Worm (Caenorhabditis elegans) whole organism, young adult: Measurements from ENCODE around the gene cpb-2.

ENCODE experiments used
- B0035.1 ChIP-seq: sonication (generic microtip); optimal IDR thresholded peaks from 2 replicates; lab custom pipeline; 2016; ENCODE audit warnings: missing genetic modification characterization, mild to moderate bottlenecking, missing compliant biosample characterization, missing genotype, missing genetic modification reagents
- C17E4.6 ChIP-seq: fragments of 200-800 bp; sonication (Bioruptor generic); IDR thresholded peaks from 2 replicates; pipeline ENCODE4 v1.3.6; 2022; ENCODE audit warnings: missing genetic modification reagents, missing genetic modification characterization, missing compliant biosample characterization
- F23B12.7 ChIP-seq: sonication (generic microtip); optimal IDR thresholded peaks from 2 replicates; lab custom pipeline; 2017; ENCODE audit warnings: missing genetic modification characterization, mild to moderate bottlenecking, missing compliant biosample characterization, antibody characterized with exemption, moderate library complexity; ENCODE audit not compliant: insufficient read depth
- Y53F4B.3 ChIP-seq: fragments of 200-800 bp; sonication (Bioruptor generic); IDR thresholded peaks from 2 replicates; pipeline ENCODE4 v1.3.6; 2022; ENCODE audit warnings: missing genetic modification reagents, missing genetic modification characterization, missing compliant biosample characterization
- Y56A3A.18 ChIP-seq: fragments of 200-800 bp; sonication (Bioruptor generic); IDR thresholded peaks from 2 replicates; pipeline ENCODE4 v1.3.6; 2022; ENCODE audit warnings: missing genetic modification reagents, missing genetic modification characterization, missing compliant biosample characterization
- Y95B8A.8 ChIP-seq: fragments of 200-800 bp; sonication (Bioruptor generic); IDR thresholded peaks from 2 replicates; pipeline ENCODE4 v1.3.6; 2022; ENCODE audit warnings: missing genetic modification reagents, missing genetic modification characterization, missing compliant biosample characterization
- akir-1 ChIP-seq: fragments of 200-800 bp; sonication (Bioruptor generic); optimal IDR thresholded peaks from 2 replicates; lab custom pipeline; 2018; ENCODE audit warnings: mild to moderate bottlenecking, missing genetic modification characterization, moderate library complexity, missing compliant biosample characterization
- ama-1 ChIP-seq, 3 experiments: fragments of 150-350 bp in 1 of 3; sonication (generic microtip) in 2 of 3; optimal IDR thresholded peaks; 2 replicates each; lab custom pipeline; 2014 to 2018; ENCODE audit warnings: missing biosample characterization in 2 of 3, missing genetic modification characterization in 2 of 3, missing genetic modification reagents in 2 of 3
- atf-7 ChIP-seq: sonication (generic microtip); optimal IDR thresholded peaks from 2 replicates; lab custom pipeline; 2017; ENCODE audit warnings: mild to moderate bottlenecking, missing genetic modification characterization, missing compliant biosample characterization
- egl-18 ChIP-seq: fragments of 200-800 bp; sonication (Bioruptor generic); IDR thresholded peaks from 2 replicates; pipeline ENCODE4 v1.3.6; 2022; ENCODE audit warnings: missing genetic modification reagents, missing genetic modification characterization, missing compliant biosample characterization
- let-607 ChIP-seq, 2 experiments: fragments of 200-800 bp in 1 of 2; sonication (Bioruptor generic) in 1 of 2; sonication (generic microtip) in 1 of 2; optimal IDR thresholded peaks; 2 replicates each; lab custom pipeline; 2016 to 2018; ENCODE audit warnings: mild to moderate bottlenecking in 2 of 2, missing compliant biosample characterization in 2 of 2, missing genetic modification characterization in 2 of 2, moderate library complexity in 2 of 2, missing genotype in 1 of 2
- sea-2 ChIP-seq: fragments of 200-800 bp; sonication (Bioruptor generic); IDR thresholded peaks from 2 replicates; pipeline ENCODE4 v1.3.6; 2022; ENCODE audit warnings: missing genetic modification characterization, missing compliant biosample characterization
- snpc-1.3 ChIP-seq: sonication (generic microtip); optimal IDR thresholded peaks from 2 replicates; lab custom pipeline; 2017; ENCODE audit warnings: missing genetic modification characterization, mild to moderate bottlenecking, missing compliant biosample characterization, antibody characterized with exemption, moderate library complexity, missing genotype, missing genetic modification reagents; ENCODE audit not compliant: insufficient read depth
- snpc-4 ChIP-seq, 5 experiments: fragments of 150-350 bp in 1 of 5; sonication (generic microtip) in 4 of 5; optimal IDR thresholded peaks; 2 replicates each; lab custom pipeline; 2014 to 2018; ENCODE audit warnings: missing genetic modification characterization in 5 of 5, missing biosample characterization in 3 of 5, antibody characterized with exemption in 2 of 5, mild to moderate bottlenecking in 2 of 5, missing compliant biosample characterization in 2 of 5, missing genotype in 2 of 5, moderate library complexity in 2 of 5, missing genetic modification reagents in 1 of 5

DNA sequence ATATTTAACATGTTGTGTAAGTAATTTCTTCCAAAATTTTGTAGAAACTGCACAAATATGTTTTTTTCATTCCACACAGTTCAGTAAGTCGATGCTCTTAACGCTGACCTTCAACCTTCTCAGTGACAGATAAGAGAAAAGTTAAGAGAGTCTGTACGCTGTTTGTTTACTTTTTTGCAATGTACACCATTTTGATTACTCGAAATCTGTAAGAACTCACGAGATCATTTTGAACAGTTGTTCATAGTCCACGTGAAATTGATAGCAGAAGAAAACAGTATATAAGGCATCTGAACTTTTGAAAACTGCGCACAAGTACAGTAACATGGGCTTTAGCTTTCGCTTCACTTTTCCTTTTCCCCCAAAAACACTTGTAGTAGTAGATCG is 13.8 kb upstream of the cpb-2 start:
- no peak for TF ChIP-seq B0035.1
- TF ChIP-seq F23B12.7 (tag; lab: Kevin White, UChicago): no peak
- no peak for TF ChIP-seq atf-7
- TF ChIP-seq let-607 (tag; optimal IDR thresholded peaks at IDR 0.05; lab: Kevin White, UChicago): no peak
- TF ChIP-seq ama-1 (optimal IDR thresholded peaks at IDR 0.05; lab: Kevin White, UChicago): no peak
- no peak for TF ChIP-seq ama-1 (GFP tag; optimal IDR thresholded peaks at IDR 0.05; lab: Kevin White, UChicago)
- TF ChIP-seq Y53F4B.3 (GFP tag; lab: Robert Waterston, UW): no peak
- TF ChIP-seq Y56A3A.18 (GFP tag; lab: Robert Waterston, UW): no peak
- no peak for TF ChIP-seq sea-2
- no peak for TF ChIP-seq snpc-4 (GFP tag; optimal IDR thresholded peaks at IDR 0.05; lab: Kevin White, UChicago)
- TF ChIP-seq snpc-4 (tag; optimal IDR thresholded peaks at IDR 0.05; lab: Kevin White, UChicago): no peak
- no peak for TF ChIP-seq egl-18 (GFP tag; lab: Robert Waterston, UW)
- TF ChIP-seq C17E4.6 (GFP tag; lab: Robert Waterston, UW): no peak
- TF ChIP-seq akir-1 (GFP tag; lab: Kevin White, UChicago): no peak
- TF ChIP-seq Y95B8A.8 (GFP tag; lab: Robert Waterston, UW): no peak
- TF ChIP-seq snpc-1.3 (tag; lab: Kevin White, UChicago): no peak
